Worm (Caenorhabditis elegans) whole organism, young adult: Measurements from ENCODE around the gene dmd-5.
A peak's percentile ranks its signal among the peaks of the same experiment; 100 is the strongest.

Experiments used
- F33H1.4 ChIP-seq: fragments of 200-800 bp; sonication (Bioruptor generic); IDR thresholded peaks from 2 replicates; pipeline ENCODE4 v1.3.6; 2022; ENCODE audit warnings: missing genetic modification reagents, missing genetic modification characterization, missing compliant biosample characterization
- ZK185.1 ChIP-seq: sonication (generic microtip); optimal IDR thresholded peaks from 2 replicates; lab custom pipeline; 2016; ENCODE audit warnings: mild to moderate bottlenecking, missing genetic modification characterization, missing compliant biosample characterization; ENCODE audit not compliant: poor library complexity, severe bottlenecking
- akir-1 ChIP-seq: fragments of 200-800 bp; sonication (Bioruptor generic); optimal IDR thresholded peaks from 2 replicates; lab custom pipeline; 2018; ENCODE audit warnings: mild to moderate bottlenecking, missing genetic modification characterization, moderate library complexity, missing compliant biosample characterization
- ceh-91 ChIP-seq: fragments of 200-800 bp; sonication (Bioruptor generic); IDR thresholded peaks from 2 replicates; pipeline ENCODE4 v1.3.6; 2022; ENCODE audit warnings: missing genetic modification reagents, missing genetic modification characterization, missing compliant biosample characterization
- ets-4 ChIP-seq: fragments of 200-800 bp; sonication (Bioruptor generic); optimal IDR thresholded peaks from 2 replicates; lab custom pipeline; 2018; ENCODE audit warnings: mild to moderate bottlenecking, missing genetic modification characterization, missing compliant biosample characterization
- hmg-1.2 ChIP-seq: fragments of 200-800 bp; sonication (Bioruptor generic); IDR thresholded peaks from 2 replicates; pipeline ENCODE4 v1.3.6; 2022; ENCODE audit warnings: missing genetic modification reagents, missing genetic modification characterization, missing compliant biosample characterization
- hmg-20 ChIP-seq: fragments of 200-800 bp; sonication (Bioruptor generic); IDR thresholded peaks from 2 replicates; pipeline ENCODE4 v1.3.6; 2022; ENCODE audit warnings: missing genetic modification reagents, missing genetic modification characterization, missing compliant biosample characterization
- madf-8 ChIP-seq: fragments of 200-800 bp; sonication (Bioruptor generic); conservative IDR thresholded peaks from 2 replicates; pipeline ENCODE4 v1.3.6; 2022; ENCODE audit warnings: missing genetic modification reagents, missing genetic modification characterization, missing compliant biosample characterization
- pbrm-1 ChIP-seq: fragments of 200-800 bp; sonication (Bioruptor generic); IDR thresholded peaks from 2 replicates; pipeline ENCODE4 v1.3.6; 2022; ENCODE audit warnings: missing genetic modification reagents, missing genetic modification characterization, missing compliant biosample characterization
- unc-130 ChIP-seq: sonication (generic microtip); optimal IDR thresholded peaks from 2 replicates; lab custom pipeline; 2016; ENCODE audit warnings: missing genetic modification reagents, missing genetic modification characterization, missing compliant biosample characterization
- ztf-25 ChIP-seq: fragments of 200-800 bp; sonication (Bioruptor generic); IDR thresholded peaks from 2 replicates; pipeline ENCODE4 v1.3.6; 2022; ENCODE audit warnings: missing genetic modification reagents, missing genetic modification characterization, missing compliant biosample characterization

DNA sequence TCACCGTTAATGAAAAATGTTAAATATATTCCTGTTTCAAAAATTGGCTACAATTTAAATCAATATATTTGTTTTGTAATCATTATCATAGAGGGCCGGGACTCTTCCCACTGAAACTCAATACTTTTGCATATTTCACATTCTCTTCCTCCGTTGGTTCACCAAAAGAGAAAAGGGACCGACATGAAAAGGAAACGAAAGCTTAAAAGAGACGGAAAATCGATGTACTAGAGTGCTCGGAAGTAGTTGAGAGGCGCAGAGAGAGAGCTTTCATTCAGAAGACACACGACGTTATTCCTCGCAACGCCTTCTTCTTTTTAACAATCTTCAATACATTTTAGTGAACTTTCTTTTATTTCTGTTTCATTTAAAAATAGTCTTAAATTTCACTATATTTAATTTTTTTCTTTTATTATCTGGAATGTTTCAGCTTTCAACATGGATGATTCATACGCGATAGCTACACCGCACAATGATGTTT, 46.3 kb upstream of the dmd-5 start, which contains the start of gene ehs-1:
- no peak for TF ChIP-seq ztf-25 (GFP tag; lab: Robert Waterston, UW)
- TF ChIP-seq pbrm-1, result no peak
- TF ChIP-seq F33H1.4 (GFP tag; lab: Robert Waterston, UW), result no peak
- no peak for TF ChIP-seq madf-8 (GFP tag; lab: Robert Waterston, UW)
- TF ChIP-seq unc-130 (GFP tag; lab: Kevin White, UChicago), result no peak
- no peak for TF ChIP-seq hmg-20 (GFP tag; lab: Robert Waterston, UW)
- no peak for TF ChIP-seq ceh-91
- no peak for TF ChIP-seq ets-4 (GFP tag; lab: Kevin White, UChicago)
- no peak for TF ChIP-seq ZK185.1
- no peak for TF ChIP-seq akir-1 (GFP tag; lab: Kevin White, UChicago)
- 0 out of 2 replicates have a peak, but pooled peaks have one; percentile 4 for TF ChIP-seq hmg-1.2 (GFP tag; lab: Robert Waterston, UW)
